Fruit fly (Drosophila melanogaster) whole organism, prepupa: ENCODE results near the gene red.

Source experiments
- CG10631 ChIP-seq: fragments of 200-800 bp; sonication (Bioruptor generic); optimal IDR thresholded peaks from 2 replicates; lab custom pipeline; 2016; ENCODE audit warnings: missing biosample characterization, missing genetic modification characterization
- CG11294 ChIP-seq: fragments of 200-800 bp; sonication (Bioruptor generic); IDR thresholded peaks from 2 replicates; pipeline ENCODE4 v1.3.6; 2022; ENCODE audit warnings: missing biosample characterization, missing genetic modification characterization
- CG11762 ChIP-seq: fragments of 200-800 bp; sonication (Bioruptor generic); optimal IDR thresholded peaks from 3 replicates; lab custom pipeline; 2016; ENCODE audit warnings: missing biosample characterization, missing genetic modification characterization; ENCODE audit not compliant: insufficient read depth
- CG11902 ChIP-seq: fragments of 200-800 bp; sonication (Bioruptor generic); optimal IDR thresholded peaks from 3 replicates; lab custom pipeline; 2016; ENCODE audit warnings: missing biosample characterization, missing genetic modification characterization
- CG15336 ChIP-seq: fragments of 200-800 bp; sonication (Bioruptor generic); IDR thresholded peaks from 2 replicates; pipeline ENCODE4 v1.3.6; 2022; ENCODE audit warnings: missing biosample characterization, missing genetic modification characterization
- CG1621 ChIP-seq: fragments of 200-800 bp; sonication (Bioruptor generic); optimal IDR thresholded peaks from 3 replicates; lab custom pipeline; 2018; ENCODE audit warnings: missing biosample characterization, mild to moderate bottlenecking, missing genetic modification characterization
- CG3032 ChIP-seq: fragments of 200-800 bp; optimal IDR thresholded peaks from 2 replicates; lab custom pipeline; 2019; ENCODE audit warnings: missing biosample characterization, mild to moderate bottlenecking, missing genetic modification characterization, moderate library complexity
- CG31627 ChIP-seq: fragments of 200-800 bp; sonication (Bioruptor generic); optimal IDR thresholded peaks from 3 replicates; lab custom pipeline; 2016; ENCODE audit warnings: missing biosample characterization, missing genetic modification characterization
- CG34406 ChIP-seq: fragments of 200-800 bp; sonication (Bioruptor generic); optimal IDR thresholded peaks from 3 replicates; lab custom pipeline; 2016; ENCODE audit warnings: missing biosample characterization, missing genetic modification characterization
- CG3919 ChIP-seq: fragments of 200-800 bp; sonication (Bioruptor generic); optimal IDR thresholded peaks from 3 replicates; lab custom pipeline; 2016; ENCODE audit warnings: missing biosample characterization, missing genetic modification characterization
- CG6163 ChIP-seq: fragments of 200-800 bp; sonication (Bioruptor generic); IDR thresholded peaks from 3 replicates; pipeline ENCODE4 v1.3.6; 2022; ENCODE audit warnings: missing biosample characterization, missing genetic modification characterization
- CG6792 ChIP-seq: fragments of 200-800 bp; sonication (Bioruptor generic); optimal IDR thresholded peaks from 3 replicates; lab custom pipeline; 2016; ENCODE audit warnings: missing biosample characterization, missing genetic modification characterization
- CG6854 ChIP-seq: fragments of 200-800 bp; sonication (Bioruptor generic); optimal IDR thresholded peaks from 2 replicates; lab custom pipeline; 2017; ENCODE audit warnings: missing biosample characterization, mild to moderate bottlenecking, missing genetic modification characterization
- CG7368 ChIP-seq: fragments of 200-800 bp; sonication (Bioruptor generic); optimal IDR thresholded peaks from 3 replicates; lab custom pipeline; 2016; ENCODE audit warnings: missing biosample characterization, missing genetic modification characterization
- CG8632 ChIP-seq: fragments of 200-800 bp; sonication (Bioruptor generic); optimal IDR thresholded peaks from 3 replicates; lab custom pipeline; 2016; ENCODE audit warnings: missing biosample characterization, missing genetic modification characterization
- Eip78C ChIP-seq: fragments of 200-800 bp; sonication (Bioruptor generic); peaks from one replicate; lab custom pipeline; 2016; ENCODE audit warnings: missing biosample characterization, missing genetic modification characterization
- Eip93F ChIP-seq: fragments of 200-800 bp; sonication (Bioruptor generic); optimal IDR thresholded peaks from 2 replicates; lab custom pipeline; 2016; ENCODE audit warnings: missing biosample characterization, mild to moderate bottlenecking, missing genetic modification characterization
- Ets96B ChIP-seq: fragments of 200-800 bp; optimal IDR thresholded peaks from 2 replicates; lab custom pipeline; 2019; ENCODE audit warnings: missing biosample characterization, mild to moderate bottlenecking, missing genetic modification characterization, moderate library complexity
- Gug ChIP-seq: fragments of 200-800 bp; sonication (Bioruptor generic); IDR thresholded peaks from 2 replicates; pipeline ENCODE4 v1.3.6; 2022; ENCODE audit warnings: missing biosample characterization, missing genetic modification characterization
- Hr39 ChIP-seq: fragments of 200-800 bp; sonication (Bioruptor generic); optimal IDR thresholded peaks from 2 replicates; lab custom pipeline; 2016; ENCODE audit warnings: missing biosample characterization, missing genetic modification characterization
- Lpt ChIP-seq: fragments of 200-800 bp; sonication (Bioruptor generic); optimal IDR thresholded peaks from 3 replicates; lab custom pipeline; 2016; ENCODE audit warnings: missing biosample characterization, missing genetic modification characterization
- OdsH ChIP-seq: fragments of 200-800 bp; sonication (Bioruptor generic); optimal IDR thresholded peaks from 3 replicates; lab custom pipeline; 2016; ENCODE audit warnings: missing biosample characterization, missing genetic modification characterization
- Sox102F ChIP-seq: fragments of 200-800 bp; sonication (Bioruptor generic); optimal IDR thresholded peaks from 2 replicates; lab custom pipeline; 2016; ENCODE audit warnings: missing biosample characterization, mild to moderate bottlenecking, missing genetic modification characterization
- Sox14 ChIP-seq: fragments of 200-800 bp; sonication (Bioruptor generic); optimal IDR thresholded peaks from 3 replicates; lab custom pipeline; 2016; ENCODE audit warnings: missing biosample characterization, missing genetic modification characterization
- Sox15 ChIP-seq: fragments of 200-800 bp; sonication (Bioruptor generic); optimal IDR thresholded peaks from 3 replicates; lab custom pipeline; 2016; ENCODE audit warnings: missing biosample characterization, missing genetic modification characterization
- achi ChIP-seq: fragments of 200-800 bp; sonication (Bioruptor generic); optimal IDR thresholded peaks from 3 replicates; lab custom pipeline; 2016; ENCODE audit warnings: missing biosample characterization, missing genetic modification characterization
- acj6 ChIP-seq: fragments of 200-800 bp; sonication (Bioruptor generic); optimal IDR thresholded peaks from 3 replicates; lab custom pipeline; 2016; ENCODE audit warnings: missing biosample characterization, missing genetic modification characterization
- cyc ChIP-seq: fragments of 200-800 bp; sonication (Bioruptor generic); optimal IDR thresholded peaks from 3 replicates; lab custom pipeline; 2016; ENCODE audit warnings: missing biosample characterization, missing genetic modification characterization
- dsx ChIP-seq: fragments of 200-800 bp; optimal IDR thresholded peaks from 3 replicates; lab custom pipeline; 2019; ENCODE audit warnings: missing biosample characterization, mild to moderate bottlenecking, missing genetic modification characterization, moderate library complexity; ENCODE audit not compliant: poor library complexity, severe bottlenecking
- eg ChIP-seq: fragments of 200-800 bp; sonication (Bioruptor generic); IDR thresholded peaks from 3 replicates; pipeline ENCODE4 v1.3.6; 2022; ENCODE audit warnings: missing biosample characterization, missing genetic modification characterization
- esn ChIP-seq: fragments of 200-800 bp; sonication (Bioruptor generic); optimal IDR thresholded peaks from 2 replicates; lab custom pipeline; 2016; ENCODE audit warnings: missing biosample characterization, mild to moderate bottlenecking, missing genetic modification characterization, moderate library complexity
- fd59A ChIP-seq: fragments of 200-800 bp; sonication (Bioruptor generic); optimal IDR thresholded peaks from 2 replicates; lab custom pipeline; 2017; ENCODE audit warnings: missing biosample characterization, mild to moderate bottlenecking, missing genetic modification characterization, missing genetic modification reagents
- fd85E ChIP-seq: fragments of 200-800 bp; sonication (Bioruptor generic); optimal IDR thresholded peaks from 3 replicates; lab custom pipeline; 2016; ENCODE audit warnings: missing biosample characterization, missing genetic modification characterization
- lz ChIP-seq: fragments of 200-800 bp; sonication (Bioruptor generic); optimal IDR thresholded peaks from 3 replicates; lab custom pipeline; 2016; ENCODE audit warnings: missing biosample characterization, missing genetic modification characterization
- net ChIP-seq: fragments of 200-800 bp; sonication (Bioruptor generic); optimal IDR thresholded peaks from 3 replicates; lab custom pipeline; 2016; ENCODE audit warnings: missing biosample characterization, missing genetic modification characterization
- pdm3 ChIP-seq: fragments of 200-800 bp; sonication (Bioruptor generic); optimal IDR thresholded peaks from 3 replicates; lab custom pipeline; 2016; ENCODE audit warnings: missing biosample characterization, missing genetic modification characterization
- salr ChIP-seq, 2 experiments: fragments of 200-800 bp; sonication (Bioruptor generic); optimal IDR thresholded peaks; 3 replicates each; lab custom pipeline; 2016 to 2018; ENCODE audit warnings: missing biosample characterization in 2 of 2, missing genetic modification characterization in 2 of 2, mild to moderate bottlenecking in 1 of 2
- spab ChIP-seq: fragments of 200-800 bp; sonication (Bioruptor generic); optimal IDR thresholded peaks from 2 replicates; lab custom pipeline; 2017; ENCODE audit warnings: missing biosample characterization, mild to moderate bottlenecking, missing genetic modification characterization, missing genetic modification reagents
- ss ChIP-seq, 2 experiments: fragments of 200-800 bp; sonication (Bioruptor generic); optimal IDR thresholded peaks; 2 replicates in 1 of 2; 3 replicates in 1 of 2; lab custom pipeline; 2017 to 2018; ENCODE audit warnings: mild to moderate bottlenecking in 2 of 2, missing biosample characterization in 2 of 2, missing genetic modification characterization in 2 of 2, moderate library complexity in 1 of 2
- svp ChIP-seq: fragments of 200-800 bp; sonication (Bioruptor generic); peaks from one replicate; lab custom pipeline; 2016; ENCODE audit warnings: missing biosample characterization, missing genetic modification characterization
- topi ChIP-seq: fragments of 200-800 bp; sonication (Bioruptor generic); optimal IDR thresholded peaks from 3 replicates; lab custom pipeline; 2016; ENCODE audit warnings: missing biosample characterization, missing genetic modification characterization

red gene

dm6 chr3R:14315912-14316444 is 27.1 kb downstream of the red start, which contains the start of gene Set8 (continued):
- TF ChIP-seq CG6854 (GFP tag; lab: Kevin White, UChicago) (peak; percentile 68), ss (GFP tag; optimal IDR thresholded peaks at IDR 0.05; lab: Kevin White, UChicago) (no peak), fd59A (no peak), spab (GFP tag; lab: Kevin White, UChicago) (no peak), Hr39 (GFP tag; lab: Kevin White, UChicago) (no peak), OdsH (GFP tag; lab: Kevin White, UChicago) (no peak), salr (GFP tag; optimal IDR thresholded peaks at IDR 0.05; lab: Kevin White, UChicago) (no peak), svp (no peak), CG10631 (GFP tag; lab: Kevin White, UChicago) (no peak), Gug (GFP tag; lab: Robert Waterston, UW) (no peak), eg (GFP tag; lab: Robert Waterston, UW) (no peak; the same call in 2 of the 3 replicates), Eip93F (GFP tag; lab: Kevin White, UChicago) (no peak), Lpt (GFP tag; lab: Kevin White, UChicago) (no peak), CG31627 (GFP tag; lab: Kevin White, UChicago) (no peak), CG6163 (GFP tag; lab: Robert Waterston, UW) (peak; percentile 65; the same call in 2 of the 3 replicates), CG11762 (GFP tag; lab: Kevin White, UChicago) (no peak), CG3032 (tag; lab: Kevin White, UChicago) (peak; percentile 42), fd85E (GFP tag; lab: Kevin White, UChicago) (peak; percentile 6)
- TF ChIP-seq, all 60 proteins: peak for 9

dm6 chr3R:14326250-14327112 is 37.6 kb downstream of the red start, which contains the start of the genes Afti and ATPsynE:
Afti (minus strand) TSS chr3R:14326689.
ATPsynE (plus strand) TSS chr3R:14326947.
- TF ChIP-seq CG11294 (GFP tag; lab: Robert Waterston, UW) (peak; percentile 29; the same call in 1 of the 2 replicates), CG6163 (GFP tag; lab: Robert Waterston, UW) (peak; percentile 69; the same call in 1 of the 3 replicates), CG1621 (tag; lab: Kevin White, UChicago) (peak; percentile 8), CG7368 (GFP tag; lab: Kevin White, UChicago) (peak; percentile 34), CG10631 (GFP tag; lab: Kevin White, UChicago) (no peak), Ets96B (tag; lab: Kevin White, UChicago) (peak; percentile 32), dsx (no peak), topi (peak; percentile 54), ss (GFP tag; optimal IDR thresholded peaks at IDR 0.05; lab: Kevin White, UChicago) (no peak), pdm3 (no peak), net (peak; percentile 37), cyc (GFP tag; lab: Kevin White, UChicago) (peak; percentile 80), Sox102F (no peak), CG15336 (GFP tag; lab: Robert Waterston, UW) (peak; percentile 51), CG34406 (peak; percentile 30), acj6 (GFP tag; lab: Kevin White, UChicago) (peak; percentile 71), esn (GFP tag; lab: Kevin White, UChicago) (peak; percentile 69), CG8632 (GFP tag; lab: Kevin White, UChicago) (peak; percentile 54), fd59A (peak; percentile 24), Gug (GFP tag; lab: Robert Waterston, UW) (peak; percentile 18; the same call in 1 of the 2 replicates), CG3919 (GFP tag; lab: Kevin White, UChicago) (no peak), CG11762 (GFP tag; lab: Kevin White, UChicago) (peak; percentile 44), CG11902 (GFP tag; lab: Kevin White, UChicago) (peak; percentile 62), Eip78C (GFP tag; lab: Kevin White, UChicago) (peak; percentile 62), Sox15 (peak; percentile 66), CG6854 (GFP tag; lab: Kevin White, UChicago) (no peak), salr (GFP tag; optimal IDR thresholded peaks at IDR 0.05; lab: Kevin White, UChicago) (peak in 1 of 2 experiments; percentile 36), eg (GFP tag; lab: Robert Waterston, UW) (no peak; the same call in 2 of the 3 replicates), CG6792 (peak; percentile 57), achi (GFP tag; lab: Kevin White, UChicago) (peak; percentile 100), lz (GFP tag; lab: Kevin White, UChicago) (peak; percentile 75), CG3032 (tag; lab: Kevin White, UChicago) (peak; percentile 66), CG31627 (GFP tag; lab: Kevin White, UChicago) (peak; percentile 85), Hr39 (GFP tag; lab: Kevin White, UChicago) (peak; percentile 79), Sox14 (GFP tag; lab: Kevin White, UChicago) (peak; percentile 67)
- TF ChIP-seq, all 60 proteins: peak for 27
